Fruit fly (Drosophila melanogaster): ENCODE data around the gene CG43439.

The CG43439 gene

dm6 chr3L:6990288-6990687 lies 5.9 kb upstream of the CG43439 start, which contains the start of gene bin:
Gene bin, plus strand, starts transcription at chr3L:6990622.
- TF ChIP-seq CG17801 (GFP tag; optimal IDR thresholded peaks at IDR 0.05; ENCODE audit: partially characterized antibody) = no peak

- no peak for TF ChIP-seq CG17801 (GFP tag; optimal IDR thresholded peaks at IDR 0.05; ENCODE audit: partially characterized antibody)
Measured at dm6 chr3L:6988942-6989569, 4.7 kb upstream of the CG43439 start.

dm6 chr3L:6981823-6982222 lies 2.6 kb downstream of the CG43439 start:
- no peak for TF ChIP-seq CG17801 (GFP tag; optimal IDR thresholded peaks at IDR 0.05; ENCODE audit: partially characterized antibody)

dm6 chr3L:6981109-6981741 lies 3.2 kb downstream of the CG43439 start:
- no peak for TF ChIP-seq CG17801 (GFP tag; optimal IDR thresholded peaks at IDR 0.05; ENCODE audit: partially characterized antibody)

- no peak for TF ChIP-seq CG17801 (GFP tag; optimal IDR thresholded peaks at IDR 0.05; ENCODE audit: partially characterized antibody)
Measured at dm6 chr3L:6980553-6980952, 3.8 kb downstream of the CG43439 start.

- TF ChIP-seq CG17801 (GFP tag; optimal IDR thresholded peaks at IDR 0.05; ENCODE audit: partially characterized antibody) = peak; percentile 49
Measured at dm6 chr3L:6979387-6980249, 4.8 kb downstream of the CG43439 start, which contains the start of gene Galphai. Gene Galphai, minus strand, starts transcription at chr3L:6980044.

- no peak for TF ChIP-seq CG17801 (GFP tag; optimal IDR thresholded peaks at IDR 0.05; ENCODE audit: partially characterized antibody)
Measured at dm6 chr3L:6978757-6979386, 5.5 kb downstream of the CG43439 start.

dm6 chr3L:6978030-6978683 lies 6.2 kb downstream of the CG43439 start:
- TF ChIP-seq CG17801 (GFP tag; optimal IDR thresholded peaks at IDR 0.05; ENCODE audit: partially characterized antibody) = no peak

- no peak for TF ChIP-seq CG17801 (GFP tag; optimal IDR thresholded peaks at IDR 0.05; ENCODE audit: partially characterized antibody)
Measured at dm6 chr3L:6977391-6977790, 7.0 kb downstream of the CG43439 start.

- TF ChIP-seq CG17801 (GFP tag; optimal IDR thresholded peaks at IDR 0.05; ENCODE audit: partially characterized antibody) = no peak
Measured at dm6 chr3L:6976601-6977140, 7.7 kb downstream of the CG43439 start.

- TF ChIP-seq CG17801 (GFP tag; optimal IDR thresholded peaks at IDR 0.05; ENCODE audit: partially characterized antibody) = no peak
Measured at dm6 chr3L:6975875-6976274, 8.5 kb downstream of the CG43439 start.

- no peak for TF ChIP-seq CG17801 (GFP tag; optimal IDR thresholded peaks at IDR 0.05; ENCODE audit: partially characterized antibody)
Measured at dm6 chr3L:6972367-6972766, 12.0 kb downstream of the CG43439 start, which contains the start of gene CG10063. Gene CG10063, minus strand, starts transcription at chr3L:6972467.

dm6 chr3L:6971298-6971697 lies 13.1 kb downstream of the CG43439 start:
- TF ChIP-seq CG17801 (GFP tag; optimal IDR thresholded peaks at IDR 0.05; ENCODE audit: partially characterized antibody) = no peak

All from ovary, adult (tissue).